Fruit fly (Drosophila melanogaster) whole organism, wandering third instar larva: ENCODE measurements around the gene CG11779.

Experiments used
- CG32264 ChIP-seq: fragments of 200-800 bp; sonication (Bioruptor generic); optimal IDR thresholded peaks from 2 replicates; lab custom pipeline; 2016; ENCODE audit warnings: missing biosample characterization, missing genetic modification characterization
- Hr83 ChIP-seq: fragments of 200-300 bp; sonication (Bioruptor generic); optimal IDR thresholded peaks from 2 replicates; lab custom pipeline; 2016; ENCODE audit warnings: missing biosample characterization, mild to moderate bottlenecking, missing genetic modification characterization, moderate library complexity; ENCODE audit not compliant: poor library complexity, severe bottlenecking
- Vsx2 ChIP-seq: fragments of 200-300, 225-300 bp; sonication (Bioruptor generic); optimal IDR thresholded peaks from 2 replicates; lab custom pipeline; 2018; ENCODE audit warnings: missing biosample characterization, missing genetic modification characterization; ENCODE audit not compliant: partially characterized antibody
- br ChIP-seq: fragments of 200-800 bp; sonication (Bioruptor generic); optimal IDR thresholded peaks from 2 replicates; lab custom pipeline; 2016; ENCODE audit warnings: missing biosample characterization, missing genetic modification characterization
- dsf ChIP-seq: sonication (Bioruptor generic); optimal IDR thresholded peaks from 2 replicates; lab custom pipeline; 2016; ENCODE audit warnings: missing biosample characterization, missing genetic modification characterization, borderline replicate concordance
- ey ChIP-seq: fragments of 200-800 bp; sonication (Bioruptor generic); optimal IDR thresholded peaks from 2 replicates; lab custom pipeline; 2016; ENCODE audit warnings: missing biosample characterization, missing genetic modification characterization
- foxo ChIP-seq, 2 experiments: fragments of 200-800 bp; sonication (Bioruptor generic); optimal IDR thresholded peaks; 2 replicates in 1 of 2; 3 replicates in 1 of 2; lab custom pipeline; 2016 to 2017; ENCODE audit warnings: missing biosample characterization in 2 of 2, missing genetic modification characterization in 2 of 2
- h ChIP-seq: fragments of 200-800 bp; sonication (Bioruptor generic); optimal IDR thresholded peaks from 3 replicates; lab custom pipeline; 2016; ENCODE audit warnings: missing biosample characterization, mild to moderate bottlenecking, missing genetic modification characterization
- sage ChIP-seq: fragments of 200-800 bp; sonication (Bioruptor generic); optimal IDR thresholded peaks from 2 replicates; lab custom pipeline; 2016; ENCODE audit warnings: missing biosample characterization, mild to moderate bottlenecking, missing genetic modification characterization
- sv ChIP-seq: fragments of 200-800 bp; sonication (Bioruptor generic); optimal IDR thresholded peaks from 3 replicates; lab custom pipeline; 2016; ENCODE audit warnings: missing biosample characterization, missing genetic modification characterization
- usp ChIP-seq: fragments of >200 bp; optimal IDR thresholded peaks from 2 replicates; lab custom pipeline; 2017; ENCODE audit warnings: missing biosample characterization, missing genetic modification characterization

DNA sequence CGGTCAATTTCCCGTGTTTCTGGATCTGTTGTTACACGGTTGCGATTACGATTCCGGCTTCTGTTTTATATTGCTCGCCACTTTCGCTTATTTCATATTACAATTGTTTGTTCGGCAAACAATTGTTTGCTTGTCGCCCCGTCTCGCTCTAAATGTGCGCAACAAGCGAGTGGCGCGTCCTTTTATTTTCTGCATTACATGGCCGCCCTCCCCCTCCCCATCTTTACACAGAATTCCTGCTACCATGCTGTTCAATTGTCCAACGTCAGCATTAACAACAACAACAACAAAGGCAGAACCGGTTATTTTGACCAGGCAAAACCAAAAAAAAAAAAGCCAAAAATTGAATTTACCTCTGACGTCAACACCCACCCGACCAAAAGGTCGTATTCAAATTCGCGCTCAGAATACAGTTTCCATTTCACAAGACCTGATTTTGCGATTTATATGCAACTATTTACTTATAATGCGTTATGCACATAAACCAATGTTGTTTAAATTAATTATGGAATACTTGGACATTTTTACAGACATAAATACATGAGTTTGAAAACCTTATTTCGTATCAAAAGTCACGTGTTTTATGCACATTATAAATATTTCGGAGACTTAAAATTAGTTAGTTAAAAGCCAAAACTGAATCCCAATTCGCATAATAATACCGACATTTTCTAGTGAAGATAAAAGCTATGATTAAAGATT lies 6.5 kb upstream of the CG11779 start:
- TF ChIP-seq h (no peak), foxo (GFP tag; optimal IDR thresholded peaks at IDR 0.05; lab: Kevin White, UChicago) (no peak), ey (GFP tag; lab: Kevin White, UChicago) (peak; percentile 27), usp (GFP tag; lab: Kevin White, UChicago) (no peak), sage (no peak), sv (GFP tag; lab: Kevin White, UChicago) (no peak), br (GFP tag; lab: Kevin White, UChicago) (no peak), Vsx2 (GFP tag; lab: Kevin White, UChicago) (no peak), dsf (GFP tag; lab: Kevin White, UChicago) (no peak), Hr83 (GFP tag; lab: Kevin White, UChicago) (no peak), CG32264 (GFP tag; lab: Kevin White, UChicago) (no peak)
